Worm (Caenorhabditis elegans): ENCODE results near the gene ufbp-1.

Gene ufbp-1

DNA sequence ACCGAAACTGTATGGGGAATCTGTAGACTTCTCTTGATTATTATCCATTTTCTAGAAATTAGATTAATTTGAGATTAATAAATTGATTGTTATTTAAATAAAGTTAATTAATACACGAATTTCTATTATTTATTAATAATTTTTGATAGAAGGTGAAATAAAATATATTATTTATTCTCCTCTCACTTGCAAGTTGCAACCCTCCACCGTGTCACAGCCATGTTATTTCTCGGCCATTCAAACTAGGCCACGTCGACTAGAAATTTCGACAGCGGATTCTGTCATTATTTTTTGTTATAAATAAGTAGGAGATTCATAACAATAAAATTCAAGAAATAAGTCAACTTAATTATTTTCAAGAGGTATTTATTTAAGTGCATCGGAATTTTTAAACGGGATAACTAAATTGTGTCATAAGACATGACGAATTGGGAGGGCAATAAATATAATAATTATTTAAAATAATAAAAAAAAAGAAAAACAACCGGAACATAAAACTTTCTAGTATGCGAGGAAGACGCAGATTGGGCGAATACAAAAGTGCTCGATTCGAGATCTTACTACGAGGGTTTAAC is at the start of gene ufbp-1:
TSS of gene ufbp-1 (minus strand) at position 51 of the 575 bp plus-strand sequence.
- TF ChIP-seq snpc-1.2 (GFP tag; IDR thresholded peaks at IDR 0.05) (peak; percentile 70), nhr-28 (tag; optimal IDR thresholded peaks at IDR 0.05) (peak; percentile 14), ceh-20 (GFP tag; IDR thresholded peaks at IDR 0.05) (no peak), F26F4.8 (GFP tag; conservative IDR thresholded peaks at IDR 0.05) (no peak), nhr-42 (GFP tag; IDR thresholded peaks at IDR 0.05) (peak; percentile 84), lin-13 (GFP tag; optimal IDR thresholded peaks at IDR 0.05) (peak; percentile 84), dmd-8 (GFP tag; IDR thresholded peaks at IDR 0.05) (no peak), lsy-2 (tag; optimal IDR thresholded peaks at IDR 0.05) (peak in 1 of 2 experiments; percentile 93), ctbp-1 (GFP tag; IDR thresholded peaks at IDR 0.05) (peak; percentile 82), madf-9 (GFP tag; conservative IDR thresholded peaks at IDR 0.05) (0 out of 2 replicates have a peak, but pooled peaks have one; percentile 24), vab-7 (GFP tag; IDR thresholded peaks at IDR 0.05) (no peak; the same call in 1 of the 2 replicates), ceh-82 (tag; optimal IDR thresholded peaks at IDR 0.05) (no peak), unc-39 (tag; optimal IDR thresholded peaks at IDR 0.05) (no peak), egl-27 (tag; optimal IDR thresholded peaks at IDR 0.05) (no peak), mdl-1 (tag; optimal IDR thresholded peaks at IDR 0.05) (no peak), lin-1 (GFP tag; IDR thresholded peaks at IDR 0.05) (peak; percentile 90), ceh-28 (tag; optimal IDR thresholded peaks at IDR 0.05) (no peak), nhr-111 (GFP tag; optimal IDR thresholded peaks at IDR 0.05) (peak; percentile 34), spr-3 (GFP tag; optimal IDR thresholded peaks at IDR 0.05) (peak; percentile 57), mes-2 (tag; optimal IDR thresholded peaks at IDR 0.05; ENCODE audit: poor library complexity, severe bottlenecking) (peak; percentile 85), attf-4 (tag; optimal IDR thresholded peaks at IDR 0.05) (peak; percentile 42), F49E8.2 (tag; optimal IDR thresholded peaks at IDR 0.05; ENCODE audit: borderline replicate concordance) (peak; percentile 62), pqm-1 (tag; optimal IDR thresholded peaks at IDR 0.05) (no peak), dmd-6 (GFP tag; IDR thresholded peaks at IDR 0.05) (peak; percentile 51; the same call in 1 of the 2 replicates), zag-1 (tag; optimal IDR thresholded peaks at IDR 0.05) (no peak), fkh-10 (GFP tag; optimal IDR thresholded peaks at IDR 0.05) (no peak), dve-1 (tag; optimal IDR thresholded peaks at IDR 0.05; ENCODE audit: insufficient read depth) (peak; percentile 89), sdz-12 (GFP tag; optimal IDR thresholded peaks at IDR 0.05) (peak; percentile 87), tra-1 (GFP tag; IDR thresholded peaks at IDR 0.05) (peak; percentile 78; the same call in 1 of the 2 replicates), ZK337.2 (GFP tag; IDR thresholded peaks at IDR 0.05) (peak; percentile 37; the same call in 1 of the 2 replicates), unc-130 (GFP tag; optimal IDR thresholded peaks at IDR 0.05) (peak; percentile 58), unc-62 (GFP tag; optimal IDR thresholded peaks at IDR 0.05 in 1 of 2) (no peak), unc-62 (tag; optimal IDR thresholded peaks at IDR 0.05) (no peak), mxl-2 (GFP tag; conservative IDR thresholded peaks at IDR 0.05) (no peak), ZK546.5 (tag; optimal IDR thresholded peaks at IDR 0.05) (no peak), ceh-44 (GFP tag; IDR thresholded peaks at IDR 0.05) (peak; percentile 14; the same call in 1 of the 2 replicates), nhr-77 (tag; optimal IDR thresholded peaks at IDR 0.05) (no peak), zip-2 (tag; optimal IDR thresholded peaks at IDR 0.05) (peak; percentile 38), hlh-30 (tag; optimal IDR thresholded peaks at IDR 0.05; ENCODE audit: insufficient read depth) (peak; percentile 34), daf-8 (GFP tag; IDR thresholded peaks at IDR 0.05) (0 out of 2 replicates have a peak, but pooled peaks have one; percentile 23), madf-5 (GFP tag; IDR thresholded peaks at IDR 0.05) (peak in 1 of 2 experiments; percentile 24; a peak in 2 of 4 replicates), daf-16 (GFP tag; optimal IDR thresholded peaks at IDR 0.05) (peak; percentile 49 to 61), daf-16 (tag; optimal IDR thresholded peaks at IDR 0.05) (peak; percentile 86), rbr-2 (tag; optimal IDR thresholded peaks at IDR 0.05) (peak; percentile 26), F10B5.3 (tag; optimal IDR thresholded peaks at IDR 0.05) (no peak), daf-19 (GFP tag; conservative IDR thresholded peaks at IDR 0.05) (peak; percentile 85), skn-1 (tag; optimal IDR thresholded peaks at IDR 0.05) (no peak), tag-97 (GFP tag; IDR thresholded peaks at IDR 0.05) (no peak), nhr-11 (tag; optimal IDR thresholded peaks at IDR 0.05) (no peak), lim-7 (GFP tag; IDR thresholded peaks at IDR 0.05) (peak; percentile 81), php-3 (GFP tag; IDR thresholded peaks at IDR 0.05) (peak; percentile 79)

All from whole organism, L4 larva.